Worm (Caenorhabditis elegans): ENCODE results near the gene fbxb-119.

DNA sequence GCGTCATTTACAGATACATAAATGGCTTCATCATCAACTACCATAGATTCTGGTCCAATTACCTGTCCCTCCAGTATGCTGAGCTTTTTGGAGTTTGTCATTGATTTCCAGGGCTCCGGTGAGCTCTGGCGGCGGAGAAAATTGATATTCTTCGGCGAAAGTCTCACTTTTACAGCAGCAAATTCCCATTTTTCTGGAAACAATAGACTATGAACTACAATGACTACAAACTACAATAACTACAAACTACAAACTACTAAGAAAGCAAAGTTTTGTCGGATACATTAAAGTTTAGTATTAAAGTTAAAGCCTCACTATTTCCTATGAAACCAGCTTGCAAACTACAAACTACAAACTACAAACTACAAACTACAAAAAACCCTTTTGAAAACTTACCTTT, 37.3 kb downstream of the fbxb-119 start, which contains the start of gene C08E8.2:
- no peak for TF ChIP-seq ztf-11 (tag; optimal IDR thresholded peaks at IDR 0.05)
- TF ChIP-seq egl-27 (tag; optimal IDR thresholded peaks at IDR 0.05) = no peak
- TF ChIP-seq snpc-4 (tag; optimal IDR thresholded peaks at IDR 0.05) = no peak
- TF ChIP-seq mdl-1 (tag; optimal IDR thresholded peaks at IDR 0.05) = no peak
- TF ChIP-seq ztf-4 (tag; optimal IDR thresholded peaks at IDR 0.05) = no peak
